Worm (Caenorhabditis elegans): ENCODE data around the gene nlp-41.

ce11 chrII:14522037-14522436, 28.7 kb upstream of the nlp-41 start, which contains the start of gene btb-19:
- no peak for TF ChIP-seq ama-1 (optimal IDR thresholded peaks at IDR 0.05)
- no peak for TF ChIP-seq tbx-11 (GFP tag; IDR thresholded peaks at IDR 0.05)
- TF ChIP-seq ceh-36 (tag; optimal IDR thresholded peaks at IDR 0.05) = no peak
- no peak for TF ChIP-seq flt-1 (GFP tag; IDR thresholded peaks at IDR 0.05)
- no peak for TF ChIP-seq hnd-1 (tag; optimal IDR thresholded peaks at IDR 0.05)
- no peak for TF ChIP-seq B0310.2 (tag; optimal IDR thresholded peaks at IDR 0.05)
- no peak for TF ChIP-seq ceh-13 (GFP tag; optimal IDR thresholded peaks at IDR 0.05)
- no peak for TF ChIP-seq ets-7 (tag; optimal IDR thresholded peaks at IDR 0.05)
- no peak for TF ChIP-seq aly-1 (tag; optimal IDR thresholded peaks at IDR 0.05)
- no peak for TF ChIP-seq F13C5.2 (tag; optimal IDR thresholded peaks at IDR 0.05)
- TF ChIP-seq tbx-37 (GFP tag; conservative IDR thresholded peaks at IDR 0.05) = no peak
- no peak for TF ChIP-seq tra-4 (tag; optimal IDR thresholded peaks at IDR 0.05)
- TF ChIP-seq pes-1 (GFP tag; IDR thresholded peaks at IDR 0.05) = no peak
